Worm (Caenorhabditis elegans) whole organism, L1 larva: ENCODE results near the gene C23F12.3.

Experiments used
- aha-1 ChIP-seq: fragments of 150-350 bp; optimal IDR thresholded peaks from 2 replicates; lab custom pipeline; 2014; ENCODE audit warnings: missing biosample characterization, missing genetic modification characterization
- ceh-82 ChIP-seq, 3 experiments: fragments of 150-350 bp in 1 of 3; sonication (generic microtip) in 2 of 3; optimal IDR thresholded peaks; 2 replicates each; lab custom pipeline; 2014 to 2017; ENCODE audit warnings: missing biosample characterization in 3 of 3, missing genetic modification characterization in 3 of 3
- efl-1 ChIP-seq, 4 experiments: fragments of 150-350 bp; optimal IDR thresholded peaks in 3 of 4; peaks in 1 of 4; 1 replicate in 1 of 4; 2 replicates in 3 of 4; lab custom pipeline; 2014; ENCODE audit warnings: missing biosample characterization in 2 of 4, missing genetic modification characterization in 2 of 4, missing genetic modification reagents in 2 of 4
- egl-27 ChIP-seq, 2 experiments: fragments of 150-350 bp in 1 of 2; sonication (generic microtip); optimal IDR thresholded peaks; 3 replicates each; lab custom pipeline; 2017 to 2018; ENCODE audit warnings: missing biosample characterization in 2 of 2, missing genetic modification characterization in 2 of 2, missing genetic modification reagents in 2 of 2
- fos-1 ChIP-seq: fragments of 150-350 bp; optimal IDR thresholded peaks from 2 replicates; lab custom pipeline; 2014; ENCODE audit warnings: missing biosample characterization, missing genetic modification characterization
- hpl-2 ChIP-seq: fragments of 150-350 bp; optimal IDR thresholded peaks from 2 replicates; lab custom pipeline; 2014; ENCODE audit warnings: missing biosample characterization, missing genetic modification reagents, missing genetic modification characterization
- jun-1 ChIP-seq: fragments of 150-350 bp; optimal IDR thresholded peaks from 2 replicates; lab custom pipeline; 2014; ENCODE audit warnings: missing biosample characterization, missing genetic modification reagents, missing genetic modification characterization
- mef-2 ChIP-seq: fragments of 150-350 bp; optimal IDR thresholded peaks from 2 replicates; lab custom pipeline; 2014; ENCODE audit warnings: missing biosample characterization, missing genetic modification characterization
- mep-1 ChIP-seq: fragments of 150-350 bp; optimal IDR thresholded peaks from 2 replicates; lab custom pipeline; 2014; ENCODE audit warnings: missing biosample characterization, missing genetic modification characterization
- nhr-11 ChIP-seq: fragments of 150-350 bp; optimal IDR thresholded peaks from 2 replicates; lab custom pipeline; 2014; ENCODE audit warnings: missing biosample characterization, missing genetic modification characterization
- nhr-12 ChIP-seq: sonication (generic microtip); optimal IDR thresholded peaks from 2 replicates; lab custom pipeline; 2017; ENCODE audit warnings: missing biosample characterization, missing genetic modification characterization
- pqm-1 ChIP-seq: sonication (generic microtip); optimal IDR thresholded peaks from 3 replicates; lab custom pipeline; 2017; ENCODE audit warnings: missing biosample characterization, missing genetic modification characterization

DNA sequence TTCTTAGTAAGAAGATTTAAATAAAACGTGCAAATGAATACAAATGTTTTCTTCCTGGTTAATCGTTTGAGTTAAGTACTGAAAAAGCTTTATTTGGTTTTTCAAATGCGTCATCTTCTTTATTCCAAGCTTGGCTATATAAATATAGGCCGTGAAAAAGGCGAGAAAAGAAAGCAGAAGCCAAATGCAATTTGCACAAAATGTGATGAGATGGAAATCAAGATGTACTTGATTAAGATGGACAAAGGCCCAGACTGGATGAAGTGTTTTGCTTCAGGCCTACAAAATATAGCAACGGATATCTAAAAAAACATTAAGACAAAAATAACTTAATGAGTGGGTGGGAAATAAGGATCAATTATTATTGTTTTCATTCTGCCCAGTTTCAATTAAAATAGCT lies 19.2 kb upstream of the C23F12.3 start:
- TF ChIP-seq pqm-1 (tag; lab: Kevin White, UChicago) (no peak), nhr-12 (tag; lab: Kevin White, UChicago) (no peak), egl-27 (tag; optimal IDR thresholded peaks at IDR 0.05; lab: Kevin White, UChicago) (no peak), fos-1 (tag; lab: Kevin White, UChicago) (no peak), hpl-2 (no peak), nhr-11 (tag; lab: Kevin White, UChicago) (no peak), mef-2 (tag; lab: Kevin White, UChicago) (no peak), mep-1 (tag; lab: Kevin White, UChicago) (no peak), ceh-82 (tag; optimal IDR thresholded peaks at IDR 0.05; lab: Kevin White, UChicago) (no peak), efl-1 (optimal IDR thresholded peaks at IDR 0.05; lab: Kevin White, UChicago) (no peak), efl-1 (GFP tag; optimal IDR thresholded peaks at IDR 0.05 in 1 of 2; lab: Kevin White, UChicago) (no peak), jun-1 (tag; lab: Kevin White, UChicago) (no peak), aha-1 (tag; lab: Kevin White, UChicago) (no peak)
